Worm (Caenorhabditis elegans): ENCODE results near the gene zfp-1.
"Not testable (repeated sequence)": the region's sequence is repeated elsewhere in the genome, so short reads cannot be mapped to it uniquely, and the experiment has no call there.

The zfp-1 gene

DNA sequence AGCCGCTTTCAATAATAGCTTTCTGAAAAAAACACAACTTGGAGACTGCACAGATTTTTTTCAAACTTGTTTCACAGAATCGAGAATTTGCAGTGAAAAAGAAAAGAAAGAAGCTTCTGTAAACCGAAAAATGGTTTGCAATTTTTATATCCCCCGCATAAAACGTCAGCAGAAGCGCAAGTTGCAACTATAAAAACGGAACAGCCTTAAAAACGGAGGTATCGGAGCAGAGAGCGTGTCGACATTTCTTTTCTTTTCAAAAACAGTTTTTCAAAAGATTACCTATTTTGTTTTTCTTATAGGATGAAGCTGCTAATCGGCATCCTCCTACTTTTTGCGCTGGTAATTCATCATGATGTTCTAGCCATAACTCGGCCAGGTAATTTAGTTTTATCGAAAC lies 60.6 kb downstream of the zfp-1 start, which contains the start of gene plg-1:
Gene plg-1, plus strand, starts transcription at position 301 of the 400 bp plus-strand sequence.
- TF ChIP-seq egl-13 (tag; optimal IDR thresholded peaks at IDR 0.05) = no peak
- no peak for TF ChIP-seq C16A3.4 (tag; optimal IDR thresholded peaks at IDR 0.05)
- no peak for TF ChIP-seq aha-1 (tag; optimal IDR thresholded peaks at IDR 0.05)
- no peak for TF ChIP-seq nhr-12 (tag; optimal IDR thresholded peaks at IDR 0.05)
- TF ChIP-seq nhr-11 (tag; optimal IDR thresholded peaks at IDR 0.05) = no peak
- no peak for TF ChIP-seq C04F5.9 (tag; optimal IDR thresholded peaks at IDR 0.05)
- TF ChIP-seq jun-1 (tag; optimal IDR thresholded peaks at IDR 0.05) = no peak

DNA sequence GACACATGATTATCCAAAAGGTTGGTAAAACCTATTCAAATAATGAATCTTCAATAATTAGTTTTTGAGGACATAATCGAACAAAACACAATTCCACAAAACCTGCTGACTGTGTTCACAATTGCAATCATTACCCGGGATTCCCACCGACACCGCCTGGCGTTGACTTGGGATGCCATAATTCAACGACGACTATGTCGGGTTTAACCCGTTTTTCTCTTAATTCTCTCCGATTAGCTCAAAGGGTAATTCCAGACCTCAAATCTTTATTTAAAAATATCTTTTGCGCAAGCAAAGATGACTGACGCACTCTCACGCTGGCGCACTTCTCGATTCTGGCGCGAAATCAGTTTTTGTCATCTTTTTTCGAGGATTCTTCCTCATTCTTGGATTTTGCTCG lies 61.1 kb downstream of the zfp-1 start:
- not testable (repeated sequence) for TF ChIP-seq efl-1 (optimal IDR thresholded peaks at IDR 0.05)
- TF ChIP-seq efl-1 (GFP tag; optimal IDR thresholded peaks at IDR 0.05 in 1 of 2) = peak in 1 of 2 experiments; percentile 77
